Worm (Caenorhabditis elegans): ENCODE results near the gene Y69A2AR.32.

Gene Y69A2AR.32

ce11 chrIV:2639666-2640273, 29.5 kb downstream of the Y69A2AR.32 start (continued):
- TF ChIP-seq dve-1 (tag; optimal IDR thresholded peaks at IDR 0.05; ENCODE audit: insufficient read depth) (peak; percentile 13), gei-8 (GFP tag; optimal IDR thresholded peaks at IDR 0.05) (peak; percentile 58), lim-7 (GFP tag; IDR thresholded peaks at IDR 0.05) (peak; percentile 91), hlh-11 (tag; optimal IDR thresholded peaks at IDR 0.05) (peak; percentile 35), spr-1 (tag; optimal IDR thresholded peaks at IDR 0.05) (peak; percentile 13), F37D6.2 (tag; optimal IDR thresholded peaks at IDR 0.05) (peak; percentile 40), mep-1 (tag; optimal IDR thresholded peaks at IDR 0.05) (peak; percentile 31), R02D3.7 (tag; optimal IDR thresholded peaks at IDR 0.05) (no peak), ZK546.5 (tag; optimal IDR thresholded peaks at IDR 0.05) (no peak), duxl-1 (tag; optimal IDR thresholded peaks at IDR 0.05; ENCODE audit: poor library complexity) (no peak), Y105C5A.15 (GFP tag; IDR thresholded peaks at IDR 0.05) (peak; percentile 91), T26A8.4 (GFP tag; IDR thresholded peaks at IDR 0.05) (no peak; the same call in 1 of the 2 replicates), lin-1 (GFP tag; IDR thresholded peaks at IDR 0.05) (no peak), lin-13 (GFP tag; optimal IDR thresholded peaks at IDR 0.05) (no peak), lir-3 (tag; optimal IDR thresholded peaks at IDR 0.05) (no peak), ceh-28 (tag; optimal IDR thresholded peaks at IDR 0.05) (peak; percentile 97), hmg-1.1 (GFP tag; IDR thresholded peaks at IDR 0.05) (peak; percentile 87), rbr-2 (tag; optimal IDR thresholded peaks at IDR 0.05) (peak; percentile 22), nhr-237 (tag; optimal IDR thresholded peaks at IDR 0.05) (no peak), spr-3 (GFP tag; optimal IDR thresholded peaks at IDR 0.05) (peak; percentile 76), daf-8 (GFP tag; IDR thresholded peaks at IDR 0.05) (no peak), snpc-1.2 (GFP tag; IDR thresholded peaks at IDR 0.05) (peak; percentile 51), mxl-3 (GFP tag; optimal IDR thresholded peaks at IDR 0.05) (no peak), saeg-2 (GFP tag; IDR thresholded peaks at IDR 0.05) (no peak), T20F7.1 (GFP tag; optimal IDR thresholded peaks at IDR 0.05) (peak; percentile 0), F44E2.7 (GFP tag; IDR thresholded peaks at IDR 0.05) (peak; percentile 98), mxl-2 (GFP tag; conservative IDR thresholded peaks at IDR 0.05) (0 out of 2 replicates have a peak, but pooled peaks have one; percentile 6), dmd-6 (GFP tag; IDR thresholded peaks at IDR 0.05) (peak; percentile 53), nhr-76 (tag; optimal IDR thresholded peaks at IDR 0.05) (no peak), ceh-44 (GFP tag; IDR thresholded peaks at IDR 0.05) (peak; percentile 85), pha-4 (GFP tag; IDR thresholded peaks at IDR 0.05) (peak; percentile 87), pha-4 (tag; optimal IDR thresholded peaks at IDR 0.05) (no peak), madf-5 (GFP tag; IDR thresholded peaks at IDR 0.05) (peak; percentile 82 to 84; a peak in 2 of 4 replicates), nhr-111 (GFP tag; optimal IDR thresholded peaks at IDR 0.05) (no peak), lin-39 (tag; optimal IDR thresholded peaks at IDR 0.05) (no peak), egl-27 (tag; optimal IDR thresholded peaks at IDR 0.05) (no peak), egl-43 (GFP tag; IDR thresholded peaks at IDR 0.05) (peak; percentile 97), hlh-30 (tag; optimal IDR thresholded peaks at IDR 0.05; ENCODE audit: insufficient read depth) (peak; percentile 32), mes-2 (tag; optimal IDR thresholded peaks at IDR 0.05; ENCODE audit: poor library complexity, severe bottlenecking) (peak; percentile 66), madf-9 (GFP tag; conservative IDR thresholded peaks at IDR 0.05) (peak; percentile 79), zip-11 (GFP tag; IDR thresholded peaks at IDR 0.05) (peak; percentile 60; the same call in 1 of the 2 replicates), tra-1 (GFP tag; IDR thresholded peaks at IDR 0.05) (peak; percentile 76), nhr-102 (tag; optimal IDR thresholded peaks at IDR 0.05) (peak; percentile 68), unc-130 (GFP tag; optimal IDR thresholded peaks at IDR 0.05) (peak; percentile 10), lin-29 (GFP tag; IDR thresholded peaks at IDR 0.05) (peak; percentile 35; the same call in 1 of the 2 replicates), F49E8.2 (tag; optimal IDR thresholded peaks at IDR 0.05; ENCODE audit: borderline replicate concordance) (peak; percentile 1), dpl-1 (GFP tag; optimal IDR thresholded peaks at IDR 0.05) (peak; percentile 47), dmd-8 (GFP tag; IDR thresholded peaks at IDR 0.05) (peak; percentile 96), lsy-2 (tag; optimal IDR thresholded peaks at IDR 0.05) (peak in 1 of 2 experiments; percentile 43)
